Worm (Caenorhabditis elegans) whole organism, mixed stage, embryonic: ENCODE measurements around the gene F22B8.7.

Experiments
- M03D4.4 ChIP-seq: sonication (generic microtip); optimal IDR thresholded peaks from 2 replicates; lab custom pipeline; 2017; ENCODE audit warnings: mild to moderate bottlenecking, missing genetic modification characterization, missing compliant biosample characterization
- bed-3 ChIP-seq: fragments of 200-800 bp; sonication (Bioruptor generic); optimal IDR thresholded peaks from 3 replicates; lab custom pipeline; 2018; ENCODE audit warnings: mild to moderate bottlenecking, missing genetic modification characterization, moderate library complexity, missing compliant biosample characterization
- blmp-1 ChIP-seq: fragments of 150-350 bp; optimal IDR thresholded peaks from 2 replicates; lab custom pipeline; 2014; ENCODE audit warnings: missing biosample characterization, missing genetic modification characterization
- ceh-39 ChIP-seq: fragments of 150-350 bp; optimal IDR thresholded peaks from 2 replicates; lab custom pipeline; 2014; ENCODE audit warnings: missing biosample characterization, missing genetic modification characterization
- ceh-83 ChIP-seq: fragments of 200-800 bp; sonication (Bioruptor generic); optimal IDR thresholded peaks from 2 replicates; lab custom pipeline; 2018; ENCODE audit warnings: mild to moderate bottlenecking, missing genetic modification characterization, missing compliant biosample characterization
- ces-1 ChIP-seq: fragments of 150-350 bp; optimal IDR thresholded peaks from 2 replicates; lab custom pipeline; 2014; ENCODE audit warnings: missing biosample characterization, missing genetic modification reagents, missing genetic modification characterization
- cnd-1 ChIP-seq: fragments of 200-800 bp; sonication (Bioruptor generic); optimal IDR thresholded peaks from 2 replicates; lab custom pipeline; 2018; ENCODE audit warnings: mild to moderate bottlenecking, missing genetic modification characterization, missing compliant biosample characterization
- drap-1 ChIP-seq: fragments of 200-800 bp; sonication (Bioruptor generic); optimal IDR thresholded peaks from 3 replicates; lab custom pipeline; 2018; ENCODE audit warnings: mild to moderate bottlenecking, missing genetic modification characterization, missing compliant biosample characterization
- elt-1 ChIP-seq: sonication (generic microtip); optimal IDR thresholded peaks from 2 replicates; lab custom pipeline; 2017; ENCODE audit warnings: missing genetic modification characterization, mild to moderate bottlenecking, missing compliant biosample characterization, antibody characterized with exemption, moderate library complexity, borderline replicate concordance; ENCODE audit not compliant: insufficient read depth
- elt-3 ChIP-seq: fragments of 150-350 bp; optimal IDR thresholded peaks from 2 replicates; lab custom pipeline; 2014; ENCODE audit warnings: missing biosample characterization, missing genetic modification characterization
- flh-1 ChIP-seq: fragments of 200-800 bp; sonication (Bioruptor generic); optimal IDR thresholded peaks from 2 replicates; lab custom pipeline; 2018; ENCODE audit warnings: mild to moderate bottlenecking, missing genetic modification characterization, moderate library complexity, missing compliant biosample characterization
- hlh-1 ChIP-seq: fragments of 150-350 bp; optimal IDR thresholded peaks from 2 replicates; lab custom pipeline; 2014; ENCODE audit warnings: missing biosample characterization, missing genetic modification reagents, missing genetic modification characterization
- lin-13 ChIP-seq: fragments of 150-350 bp; optimal IDR thresholded peaks from 2 replicates; lab custom pipeline; 2014; ENCODE audit warnings: missing biosample characterization, missing genetic modification characterization
- lin-32 ChIP-seq: fragments of 200-800 bp; sonication (Bioruptor generic); optimal IDR thresholded peaks from 2 replicates; lab custom pipeline; 2018; ENCODE audit warnings: mild to moderate bottlenecking, missing genetic modification characterization, missing compliant biosample characterization
- lsy-2 ChIP-seq: fragments of 150-350 bp; optimal IDR thresholded peaks from 2 replicates; lab custom pipeline; 2014; ENCODE audit warnings: missing biosample characterization, missing genetic modification characterization
- mab-5 ChIP-seq: fragments of 150-350 bp; optimal IDR thresholded peaks from 2 replicates; lab custom pipeline; 2014; ENCODE audit warnings: missing biosample characterization, missing genetic modification characterization
- mep-1 ChIP-seq: fragments of 150-350 bp; optimal IDR thresholded peaks from 2 replicates; lab custom pipeline; 2017; ENCODE audit warnings: missing biosample characterization, missing genetic modification reagents, missing genetic modification characterization, inconsistent platforms
- mls-2 ChIP-seq: sonication (generic microtip); optimal IDR thresholded peaks from 2 replicates; lab custom pipeline; 2016; ENCODE audit warnings: mild to moderate bottlenecking, missing genetic modification characterization, moderate library complexity, missing compliant biosample characterization
- nhr-12 ChIP-seq: fragments of 150-350 bp; optimal IDR thresholded peaks from 2 replicates; lab custom pipeline; 2014; ENCODE audit warnings: missing biosample characterization, missing genetic modification characterization
- nhr-2 ChIP-seq: fragments of 150-350 bp; optimal IDR thresholded peaks from 2 replicates; lab custom pipeline; 2014; ENCODE audit warnings: missing biosample characterization, missing genetic modification characterization
- nhr-28 ChIP-seq: fragments of 150-350 bp; optimal IDR thresholded peaks from 2 replicates; lab custom pipeline; 2014; ENCODE audit warnings: missing biosample characterization, missing genetic modification characterization
- nhr-76 ChIP-seq: sonication (generic microtip); optimal IDR thresholded peaks from 2 replicates; lab custom pipeline; 2017; ENCODE audit warnings: missing biosample characterization, missing genetic modification characterization
- pha-4 ChIP-seq: fragments of 150-350 bp; optimal IDR thresholded peaks from 2 replicates; lab custom pipeline; 2018; ENCODE audit warnings: missing biosample characterization, missing genetic modification reagents, missing genetic modification characterization
- sem-2 ChIP-seq: fragments of 200-800 bp; sonication (Bioruptor generic); optimal IDR thresholded peaks from 2 replicates; lab custom pipeline; 2018; ENCODE audit warnings: mild to moderate bottlenecking, missing genetic modification characterization, missing compliant biosample characterization
- snpc-4 ChIP-seq: fragments of 150-350 bp; optimal IDR thresholded peaks from 2 replicates; lab custom pipeline; 2014; ENCODE audit warnings: missing biosample characterization, missing genetic modification characterization
- sptf-1 ChIP-seq: sonication (generic microtip); optimal IDR thresholded peaks from 2 replicates; lab custom pipeline; 2017; ENCODE audit warnings: mild to moderate bottlenecking, missing genetic modification characterization, moderate library complexity, missing compliant biosample characterization
- tbx-8 ChIP-seq: fragments of 200-800 bp; sonication (Bioruptor generic); optimal IDR thresholded peaks from 2 replicates; lab custom pipeline; 2018; ENCODE audit warnings: mild to moderate bottlenecking, missing genetic modification characterization, moderate library complexity, missing compliant biosample characterization
- unc-120 ChIP-seq: sonication (generic microtip); optimal IDR thresholded peaks from 2 replicates; lab custom pipeline; 2017; ENCODE audit warnings: missing genetic modification characterization, missing compliant biosample characterization; ENCODE audit not compliant: poor library complexity, severe bottlenecking
- unc-39 ChIP-seq: fragments of 150-350 bp; optimal IDR thresholded peaks from 2 replicates; lab custom pipeline; 2014; ENCODE audit warnings: missing biosample characterization, missing genetic modification characterization
- unc-62 ChIP-seq: fragments of 150-350 bp; optimal IDR thresholded peaks from 2 replicates; lab custom pipeline; 2014; ENCODE audit warnings: missing biosample characterization, missing genetic modification reagents, missing genetic modification characterization
- zip-8 ChIP-seq: fragments of 150-350 bp; optimal IDR thresholded peaks from 2 replicates; lab custom pipeline; 2014; ENCODE audit warnings: missing biosample characterization, missing genetic modification characterization
- ztf-11 ChIP-seq: fragments of 150-350 bp; optimal IDR thresholded peaks from 2 replicates; lab custom pipeline; 2014; ENCODE audit warnings: missing biosample characterization, missing genetic modification characterization

F22B8.7 gene

DNA sequence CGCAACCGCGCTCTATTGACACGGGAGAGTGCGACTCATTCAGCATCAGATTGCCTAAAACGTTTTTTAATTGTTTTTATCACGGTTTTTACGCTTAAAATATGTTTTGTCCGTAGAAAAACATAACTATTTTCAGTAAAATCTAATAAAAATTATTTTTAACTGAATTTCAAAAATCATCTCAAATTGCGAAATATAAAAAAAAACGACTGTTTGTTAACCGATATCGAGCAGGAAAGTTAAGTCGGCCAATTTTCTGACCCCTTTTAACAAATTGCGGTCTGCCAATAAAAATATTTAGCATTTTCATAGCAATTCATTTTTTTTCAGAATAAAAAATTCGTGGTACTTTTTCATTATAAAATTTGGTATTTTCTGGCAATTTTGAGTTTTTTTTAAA lies 26.1 kb downstream of the F22B8.7 start:
- TF ChIP-seq blmp-1 (tag; lab: Kevin White, UChicago) (no peak), hlh-1 (no peak), unc-120 (tag; lab: Kevin White, UChicago) (no peak), elt-1 (tag; lab: Kevin White, UChicago) (no peak), sptf-1 (no peak), unc-62 (GFP tag; lab: Kevin White, UChicago) (no peak), pha-4 (tag; lab: Kevin White, UChicago) (no peak), lin-32 (GFP tag; lab: Kevin White, UChicago) (no peak), mab-5 (tag; lab: Kevin White, UChicago) (no peak), nhr-2 (tag; lab: Kevin White, UChicago) (no peak), sem-2 (GFP tag; lab: Kevin White, UChicago) (no peak), snpc-4 (tag; lab: Kevin White, UChicago) (no peak), lin-13 (tag; lab: Kevin White, UChicago) (no peak), bed-3 (GFP tag; lab: Kevin White, UChicago) (no peak)

DNA sequence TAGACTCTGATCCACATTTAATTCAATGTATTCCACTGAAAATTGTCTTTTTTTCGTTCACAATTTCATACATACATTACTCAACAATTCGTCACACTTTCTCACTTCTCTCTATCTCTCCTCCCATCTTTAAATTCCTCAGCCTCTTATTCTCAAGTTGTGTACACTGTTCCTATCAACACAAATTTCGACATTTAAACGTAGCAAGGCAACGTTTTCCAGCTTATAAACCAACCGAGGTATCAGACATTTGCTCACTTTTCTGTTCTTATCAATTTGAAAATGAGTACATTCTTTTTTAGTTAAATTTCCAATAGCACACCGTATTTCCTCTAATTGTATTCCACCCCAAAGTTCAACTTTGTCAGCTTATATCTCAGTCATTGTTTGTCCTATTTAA lies 26.5 kb downstream of the F22B8.7 start, which contains the start of gene skr-3:
skr-3 (plus strand) TSS at position 163 of the 400 bp plus-strand sequence.
- TF ChIP-seq unc-39 (tag; lab: Kevin White, UChicago) = no peak
- TF ChIP-seq lsy-2 (tag; lab: Kevin White, UChicago) = no peak
- TF ChIP-seq snpc-4 (tag; lab: Kevin White, UChicago) = no peak
- no peak for TF ChIP-seq pha-4 (tag; lab: Kevin White, UChicago)

DNA sequence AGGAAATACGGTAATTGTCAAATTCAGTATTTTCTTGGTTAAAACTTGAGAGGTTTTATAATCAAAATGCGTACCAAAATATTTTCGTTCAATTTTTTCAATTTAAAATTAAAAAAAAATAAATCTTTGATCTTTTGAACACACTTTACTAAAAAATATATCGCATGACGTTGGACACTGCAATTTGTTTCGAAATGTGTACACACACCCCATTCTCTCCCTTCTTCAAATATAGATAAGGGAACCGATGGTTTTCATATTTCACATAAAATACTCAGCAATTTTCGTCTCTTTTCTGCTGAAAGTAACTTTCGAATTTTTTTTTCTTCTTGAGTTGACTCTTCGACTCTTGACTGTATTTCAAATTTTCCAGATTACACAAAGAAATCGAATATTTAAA lies 27.1 kb downstream of the F22B8.7 start:
- no peak for TF ChIP-seq mep-1 (tag; lab: Kevin White, UChicago)
- TF ChIP-seq sptf-1 = no peak
- no peak for TF ChIP-seq ceh-83 (GFP tag; lab: Kevin White, UChicago)
- TF ChIP-seq bed-3 (GFP tag; lab: Kevin White, UChicago) = no peak
- TF ChIP-seq elt-3 (tag; lab: Kevin White, UChicago) = no peak
- TF ChIP-seq tbx-8 (GFP tag; lab: Kevin White, UChicago) = no peak
- TF ChIP-seq ztf-11 (tag; lab: Kevin White, UChicago) = no peak
- no peak for TF ChIP-seq nhr-12
- no peak for TF ChIP-seq mls-2 (tag; lab: Kevin White, UChicago)
- no peak for TF ChIP-seq lin-32 (GFP tag; lab: Kevin White, UChicago)
- TF ChIP-seq blmp-1 (tag; lab: Kevin White, UChicago) = no peak
- no peak for TF ChIP-seq ces-1
- TF ChIP-seq unc-62 (GFP tag; lab: Kevin White, UChicago) = no peak

DNA sequence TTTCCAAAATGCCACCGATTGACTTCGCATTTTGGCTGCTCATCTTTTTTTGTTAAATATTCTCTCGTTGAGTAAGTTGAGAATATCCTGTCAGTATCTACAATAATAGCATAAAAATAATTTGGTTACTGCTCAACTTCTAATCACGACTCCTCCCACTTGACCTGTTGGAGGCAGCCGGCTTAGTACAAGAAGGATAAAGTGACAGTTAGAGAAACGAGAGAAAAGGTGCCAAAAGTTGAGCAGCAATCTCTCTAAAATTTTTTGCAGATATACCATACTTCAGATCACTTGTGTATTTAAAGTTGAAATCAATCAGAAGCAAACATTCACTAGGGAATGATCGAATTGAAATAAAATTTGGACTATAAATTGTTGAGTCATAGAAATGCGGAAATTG lies 30.4 kb downstream of the F22B8.7 start, which contains the start of gene nhr-111:
nhr-111 (minus strand) TSS at position 101 of the 400 bp plus-strand sequence.
- TF ChIP-seq drap-1 (GFP tag; lab: Kevin White, UChicago) (no peak), hlh-1 (no peak), nhr-12 (no peak), ztf-11 (tag; lab: Kevin White, UChicago) (no peak), blmp-1 (tag; lab: Kevin White, UChicago) (no peak), nhr-28 (tag; lab: Kevin White, UChicago) (no peak), mls-2 (tag; lab: Kevin White, UChicago) (no peak), mab-5 (tag; lab: Kevin White, UChicago) (no peak), sptf-1 (no peak), mep-1 (tag; lab: Kevin White, UChicago) (no peak), nhr-76 (tag; lab: Kevin White, UChicago) (no peak), unc-39 (tag; lab: Kevin White, UChicago) (no peak), nhr-2 (tag; lab: Kevin White, UChicago) (no peak), flh-1 (GFP tag; lab: Kevin White, UChicago) (no peak), lin-13 (tag; lab: Kevin White, UChicago) (no peak), ceh-39 (tag; lab: Kevin White, UChicago) (no peak), unc-120 (tag; lab: Kevin White, UChicago) (no peak), pha-4 (tag; lab: Kevin White, UChicago) (no peak), sem-2 (GFP tag; lab: Kevin White, UChicago) (no peak)
- TF ChIP-seq, all 35 proteins: peak for 0

DNA sequence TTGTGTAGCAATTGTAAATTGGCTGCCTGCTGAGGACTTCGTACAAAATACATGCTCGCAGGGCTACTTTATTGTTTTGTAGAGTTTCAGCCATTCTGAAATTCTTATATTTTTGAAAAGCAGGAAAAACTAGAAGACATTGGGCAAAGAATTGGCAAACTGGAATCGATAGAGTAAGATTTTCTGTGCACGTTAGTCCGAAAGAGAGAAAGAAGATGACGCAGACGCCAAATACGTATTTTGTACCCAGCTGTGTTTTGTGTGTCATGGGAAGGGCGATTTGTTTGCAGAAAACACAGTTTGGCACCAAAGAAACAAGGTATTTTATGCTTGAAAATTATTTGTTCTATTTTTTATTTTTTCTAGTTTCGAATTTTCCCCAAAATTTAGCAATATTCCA lies 33.0 kb downstream of the F22B8.7 start, which contains the start of gene fbxa-143:
fbxa-143 (minus strand) TSS at position 101 of the 400 bp plus-strand sequence.
- TF ChIP-seq nhr-2 (tag; lab: Kevin White, UChicago) (no peak), M03D4.4 (no peak), cnd-1 (no peak), unc-120 (tag; lab: Kevin White, UChicago) (no peak), flh-1 (GFP tag; lab: Kevin White, UChicago) (no peak), bed-3 (GFP tag; lab: Kevin White, UChicago) (no peak), zip-8 (tag; lab: Kevin White, UChicago) (no peak), sptf-1 (no peak), lin-32 (GFP tag; lab: Kevin White, UChicago) (no peak), ceh-83 (GFP tag; lab: Kevin White, UChicago) (no peak), elt-3 (tag; lab: Kevin White, UChicago) (no peak), hlh-1 (no peak), mab-5 (tag; lab: Kevin White, UChicago) (no peak), nhr-76 (tag; lab: Kevin White, UChicago) (no peak)
